Fruit fly (Drosophila melanogaster): ENCODE measurements around the gene E2f1.

The E2f1 gene

dm6 chr3R:21645904-21646664, 14.6 kb downstream of the E2f1 start:
- no peak for TF ChIP-seq CG8478 (optimal IDR thresholded peaks at IDR 0.05)

DNA sequence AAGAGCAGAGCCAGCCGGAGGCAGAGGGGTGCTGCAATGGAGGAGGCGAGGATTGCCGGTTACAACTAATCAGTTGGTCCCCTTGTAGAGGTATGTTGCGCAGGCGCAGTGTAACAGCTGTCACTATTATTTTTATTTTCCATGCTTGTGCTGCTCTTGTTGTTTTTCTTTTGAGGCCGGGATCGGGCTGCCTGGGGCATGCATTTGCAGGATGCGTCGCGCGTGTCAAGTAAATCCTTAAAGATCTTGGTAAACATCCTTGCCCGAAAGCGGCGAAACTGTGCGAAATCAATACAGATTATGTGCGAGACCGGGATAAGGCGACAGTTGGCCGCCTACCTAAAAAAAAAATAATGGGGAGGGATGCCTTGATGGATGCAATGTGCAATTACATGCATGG, 16.4 kb downstream of the E2f1 start:
- TF ChIP-seq CG8478 (optimal IDR thresholded peaks at IDR 0.05) (no peak), CTCF (optimal IDR thresholded peaks at IDR 0.05) (no peak)

- TF ChIP-seq CG8478 (optimal IDR thresholded peaks at IDR 0.05) (no peak), CTCF (optimal IDR thresholded peaks at IDR 0.05) (no peak)
Measured at dm6 chr3R:21643197-21643596, 17.5 kb downstream of the E2f1 start.

DNA sequence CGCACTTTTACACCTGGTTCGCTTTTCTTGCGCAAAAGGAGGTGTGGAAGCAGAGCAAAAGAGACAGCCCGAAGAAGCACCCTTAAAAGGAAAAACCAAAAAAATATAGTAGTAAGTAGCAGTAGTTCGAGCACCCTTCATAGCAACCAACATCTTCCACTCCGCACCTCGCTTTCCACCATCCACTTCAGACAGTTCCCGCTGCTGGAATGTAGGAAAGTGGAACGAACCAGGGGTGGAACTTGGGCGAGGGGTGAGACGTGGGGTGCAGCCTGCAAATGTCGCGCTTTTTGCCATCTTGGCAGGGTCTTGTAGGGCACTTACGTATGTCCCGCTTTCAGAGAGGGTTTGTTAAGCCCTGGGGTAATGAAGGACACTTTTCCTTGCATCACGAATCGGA, 18.4 kb downstream of the E2f1 start:
- TF ChIP-seq CTCF (optimal IDR thresholded peaks at IDR 0.05), result no peak
- TF ChIP-seq CG8478 (optimal IDR thresholded peaks at IDR 0.05), result no peak

dm6 chr3R:21641517-21642137, 19.0 kb downstream of the E2f1 start:
- TF ChIP-seq CTCF (optimal IDR thresholded peaks at IDR 0.05) (no peak), CG8478 (optimal IDR thresholded peaks at IDR 0.05) (no peak)

- TF ChIP-seq CG8478 (optimal IDR thresholded peaks at IDR 0.05) (no peak), CTCF (optimal IDR thresholded peaks at IDR 0.05) (no peak)
Measured at dm6 chr3R:21640337-21640994, 20.2 kb downstream of the E2f1 start.

- no peak for TF ChIP-seq CTCF (optimal IDR thresholded peaks at IDR 0.05)
Measured at dm6 chr3R:21638437-21638836, 22.2 kb downstream of the E2f1 start.

dm6 chr3R:21636867-21637481, 23.7 kb downstream of the E2f1 start:
- no peak for TF ChIP-seq CG8478 (optimal IDR thresholded peaks at IDR 0.05)
- peak in 1 of 2 experiments; percentile 11 for TF ChIP-seq CTCF (optimal IDR thresholded peaks at IDR 0.05)

- no peak for TF ChIP-seq CTCF (optimal IDR thresholded peaks at IDR 0.05)
- TF ChIP-seq CG8478 (optimal IDR thresholded peaks at IDR 0.05), result no peak
Measured at dm6 chr3R:21635975-21636678, 24.5 kb downstream of the E2f1 start.

- TF ChIP-seq CTCF (optimal IDR thresholded peaks at IDR 0.05) (no peak), CG8478 (optimal IDR thresholded peaks at IDR 0.05) (no peak)
Measured at dm6 chr3R:21635181-21635580, 25.5 kb downstream of the E2f1 start.

- TF ChIP-seq CG8478 (optimal IDR thresholded peaks at IDR 0.05), result no peak
- TF ChIP-seq CTCF (optimal IDR thresholded peaks at IDR 0.05), result no peak
Measured at dm6 chr3R:21634644-21635043, 26.0 kb downstream of the E2f1 start.

dm6 chr3R:21633781-21634102, 26.9 kb downstream of the E2f1 start:
- TF ChIP-seq CG8478 (optimal IDR thresholded peaks at IDR 0.05) (no peak), CTCF (optimal IDR thresholded peaks at IDR 0.05) (no peak)

DNA sequence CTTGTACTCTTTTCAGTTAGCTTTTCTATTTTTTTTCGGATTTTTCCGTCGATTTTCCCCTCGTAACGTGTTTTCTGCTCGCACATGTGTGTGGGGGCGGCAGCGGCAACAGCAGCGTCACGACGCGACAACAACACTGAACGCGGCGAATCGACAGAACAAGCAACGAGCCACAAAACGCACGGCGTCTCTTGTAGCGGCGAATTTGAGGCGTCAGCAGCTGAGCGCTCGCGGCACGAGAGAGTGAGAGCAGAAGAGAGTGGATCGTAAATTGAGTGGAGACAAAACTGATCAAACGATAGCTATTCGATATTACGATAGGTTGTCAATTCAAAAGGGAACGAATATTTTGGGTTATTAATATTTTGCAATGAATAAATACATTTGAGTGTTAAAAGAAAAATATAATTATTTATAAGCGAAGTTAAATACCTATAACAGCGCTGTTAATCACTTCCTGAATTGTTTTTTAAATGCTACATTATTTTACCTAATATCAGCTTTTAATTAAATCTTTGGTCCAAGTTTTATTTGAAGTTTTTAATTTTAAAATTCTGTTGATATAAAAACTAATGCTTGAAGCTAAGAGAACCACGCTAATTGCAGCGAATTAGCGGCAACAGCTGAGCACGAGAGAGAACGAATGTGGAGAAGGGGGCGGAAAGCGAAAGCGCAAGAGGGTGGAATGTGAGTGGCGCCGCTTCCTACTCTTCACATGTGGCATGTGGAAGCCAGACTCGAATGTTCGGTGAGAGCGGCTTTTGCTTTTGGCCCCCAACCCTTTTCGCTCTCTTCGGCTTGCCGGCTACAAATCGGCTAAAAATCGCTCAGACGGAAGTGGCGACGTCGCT, 27.5 kb downstream of the E2f1 start:
- TF ChIP-seq CTCF (optimal IDR thresholded peaks at IDR 0.05) (no peak), CG8478 (optimal IDR thresholded peaks at IDR 0.05) (no peak)

DNA sequence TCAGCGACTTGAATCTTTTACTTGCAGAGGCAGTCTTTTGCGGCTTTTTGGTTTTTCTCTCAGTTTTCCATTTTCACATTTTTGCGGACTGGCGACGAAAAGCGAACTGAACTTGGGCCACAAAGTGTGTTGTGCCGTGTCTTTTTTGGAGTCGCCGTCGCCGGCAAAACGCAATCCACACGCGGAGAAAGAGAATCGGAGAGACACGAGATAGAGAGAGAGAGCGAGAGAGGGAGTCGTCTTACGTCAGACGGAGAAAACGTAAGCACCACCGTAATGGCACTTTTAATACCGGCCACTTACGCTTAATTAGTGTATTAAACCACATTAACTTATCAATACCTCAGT, 28.1 kb downstream of the E2f1 start:
- TF ChIP-seq CG8478 (optimal IDR thresholded peaks at IDR 0.05) (no peak), CTCF (optimal IDR thresholded peaks at IDR 0.05) (no peak)

Data from S2 (cell line).